Fruit fly (Drosophila melanogaster) whole organism, larva: ENCODE data around the gene CG1463.

Experiments
- noc ChIP-seq: fragments of 200-800 bp; sonication (Bioruptor generic); optimal IDR thresholded peaks from 3 replicates; lab custom pipeline; 2019; ENCODE audit warnings: missing biosample characterization, mild to moderate bottlenecking, missing genetic modification characterization, moderate library complexity

CG1463 gene

DNA sequence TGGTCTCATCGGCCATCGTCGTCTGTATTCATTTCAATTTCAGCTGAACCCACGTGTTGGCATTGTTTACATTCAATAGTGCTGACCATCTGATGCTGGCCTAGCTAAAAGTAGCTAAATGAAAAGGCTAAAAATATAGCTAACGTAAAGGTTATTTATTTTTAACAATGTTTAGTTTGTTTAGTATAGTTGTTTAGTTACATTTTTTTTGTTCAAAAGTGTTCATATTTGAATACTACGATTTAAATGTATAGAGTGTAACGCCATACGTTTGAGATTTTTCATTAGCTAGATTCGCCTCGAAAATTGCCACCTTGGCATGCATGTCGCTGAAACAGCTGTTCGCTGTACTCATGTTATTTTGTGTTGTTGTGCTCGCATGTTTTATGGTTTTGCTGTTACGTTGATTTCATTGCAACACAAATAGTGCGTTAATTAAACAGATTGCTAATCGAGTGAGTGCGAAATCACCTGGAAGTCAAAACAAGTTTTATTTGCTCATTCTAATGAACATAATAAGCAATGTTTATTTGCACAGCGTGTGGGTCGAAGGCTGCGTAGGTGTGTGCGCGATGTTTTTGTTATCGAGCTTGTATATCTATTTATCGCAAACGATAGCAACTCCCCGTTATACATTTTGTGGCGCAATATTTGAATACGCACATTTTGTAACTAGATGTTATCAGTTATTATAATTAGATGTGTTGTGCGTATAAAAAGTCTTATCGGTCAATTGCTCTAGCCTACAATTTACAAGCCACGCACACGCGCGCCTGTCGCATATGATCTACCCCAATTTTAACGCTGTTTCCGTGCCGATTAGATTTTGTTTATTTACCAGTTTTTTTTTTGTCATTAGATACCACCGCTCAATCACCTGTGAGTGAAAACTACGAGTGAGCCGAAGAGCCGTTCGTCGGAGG lies at the start of gene CG1463, which contains the start of gene Fpgs1:
Gene CG1463 (minus strand): TSS at position 132 of the 923 bp plus-strand sequence.
Gene Fpgs1 (plus strand): TSS at position 332 of the 923 bp plus-strand sequence.
- no peak for TF ChIP-seq noc (tag; lab: Kevin White, UChicago)

DNA sequence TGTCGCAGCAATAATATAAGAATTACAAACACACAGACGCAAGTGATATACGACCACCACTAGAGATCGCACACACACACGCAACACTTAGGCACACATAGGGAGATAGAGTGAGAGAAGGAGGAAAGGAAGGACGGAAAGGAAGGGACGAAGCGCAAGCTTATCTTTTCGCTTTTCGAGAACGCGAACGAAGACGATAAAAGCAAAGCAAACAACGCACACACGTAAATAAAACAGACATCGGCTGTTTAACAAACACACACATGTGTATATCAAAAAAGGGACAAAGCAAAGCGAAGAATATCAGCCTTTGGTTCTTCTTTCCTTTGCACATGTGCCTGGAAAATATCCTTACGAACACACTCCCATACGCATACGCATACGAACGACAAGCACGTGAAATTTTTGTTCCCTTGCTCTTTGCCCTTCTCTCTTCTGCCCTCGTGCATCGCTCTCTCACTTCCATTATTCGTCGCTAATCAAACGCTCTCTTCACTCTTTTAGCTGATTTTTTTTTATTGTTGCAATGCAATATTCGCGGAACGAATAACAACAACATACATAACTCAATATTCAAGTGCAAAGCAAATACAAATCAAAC lies 48.7 kb upstream of the CG1463 start:
- peak; percentile 29 for TF ChIP-seq noc (tag; lab: Kevin White, UChicago)

DNA sequence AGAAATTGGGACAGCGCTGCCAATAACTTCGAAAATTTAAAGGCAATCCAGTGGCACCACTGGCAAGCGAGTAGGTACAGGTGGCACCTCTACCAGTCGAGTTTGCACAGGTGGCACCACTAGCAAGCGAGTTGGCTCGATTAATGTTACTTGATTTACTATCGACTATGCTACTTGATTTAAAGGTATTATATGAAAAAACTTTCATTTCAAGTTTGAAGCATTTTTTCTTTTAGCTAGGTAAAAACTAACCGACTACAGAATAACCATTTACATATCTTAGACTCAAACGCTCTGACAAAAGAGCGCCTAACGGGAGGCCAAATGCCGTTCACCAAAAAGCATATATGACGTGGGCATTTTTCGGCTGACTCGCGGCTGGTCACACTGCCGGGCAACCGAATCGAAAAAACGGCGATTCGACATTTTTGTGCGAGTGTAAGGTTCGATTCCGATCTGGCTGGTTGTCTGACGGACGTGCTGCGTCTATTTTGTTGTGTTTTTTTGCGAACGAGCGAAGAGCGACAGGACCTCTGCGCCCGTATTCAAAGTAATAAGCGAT lies 47.6 kb upstream of the CG1463 start, which contains the start of gene Tis11:
Gene Tis11 (plus strand): TSS at position 417 of the 562 bp plus-strand sequence.
- TF ChIP-seq noc (tag; lab: Kevin White, UChicago) = peak; percentile 4

DNA sequence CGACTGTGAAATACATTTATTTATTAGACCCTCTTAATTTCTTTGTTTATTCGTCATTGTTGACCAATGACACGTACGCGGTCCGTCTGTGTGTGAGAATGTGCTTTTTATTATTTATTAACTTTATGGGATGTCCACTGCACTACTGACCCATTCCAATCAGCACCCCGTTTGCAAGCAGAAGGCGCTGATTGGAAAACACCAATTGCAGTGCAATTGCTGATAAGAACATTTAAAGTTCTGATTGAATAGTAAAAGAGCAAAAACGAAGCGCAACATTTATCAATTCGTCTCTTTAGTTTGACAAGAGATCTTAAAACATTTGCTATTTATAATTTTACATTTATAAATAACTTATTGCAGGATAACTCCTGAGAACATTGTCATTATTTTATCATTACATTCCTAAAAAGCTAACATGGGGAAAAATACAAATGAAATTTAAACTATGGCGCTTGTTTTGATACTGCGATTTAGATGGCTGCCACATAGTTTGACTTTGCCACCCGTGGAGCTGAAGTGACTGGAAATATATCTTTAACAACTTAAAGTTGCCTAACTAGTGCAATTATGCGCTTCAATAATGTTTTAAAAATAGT lies 47.0 kb upstream of the CG1463 start:
- no peak for TF ChIP-seq noc (tag; lab: Kevin White, UChicago)

DNA sequence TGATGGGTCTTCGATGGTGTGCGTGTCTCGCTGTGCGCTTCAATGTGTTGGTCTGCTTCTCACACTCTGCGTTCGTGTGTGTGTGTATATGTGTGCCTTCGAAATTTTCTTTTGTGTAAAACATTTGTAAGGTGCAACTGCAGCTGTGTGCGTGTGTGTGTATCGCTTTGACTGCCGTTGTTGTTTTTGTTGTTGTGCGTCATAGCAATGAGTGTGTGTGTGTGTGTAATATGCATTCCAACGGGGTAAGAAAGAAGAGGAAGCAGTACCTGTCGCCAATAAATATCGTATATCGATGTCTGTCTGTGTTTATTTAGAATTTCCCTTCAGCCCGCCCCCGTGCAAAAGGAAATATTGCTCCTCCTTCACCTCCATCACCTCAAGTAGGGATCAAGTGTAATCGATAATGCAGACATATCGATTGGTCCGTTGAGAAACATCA lies 42.8 kb upstream of the CG1463 start:
- TF ChIP-seq noc (tag; lab: Kevin White, UChicago) = peak; percentile 14

DNA sequence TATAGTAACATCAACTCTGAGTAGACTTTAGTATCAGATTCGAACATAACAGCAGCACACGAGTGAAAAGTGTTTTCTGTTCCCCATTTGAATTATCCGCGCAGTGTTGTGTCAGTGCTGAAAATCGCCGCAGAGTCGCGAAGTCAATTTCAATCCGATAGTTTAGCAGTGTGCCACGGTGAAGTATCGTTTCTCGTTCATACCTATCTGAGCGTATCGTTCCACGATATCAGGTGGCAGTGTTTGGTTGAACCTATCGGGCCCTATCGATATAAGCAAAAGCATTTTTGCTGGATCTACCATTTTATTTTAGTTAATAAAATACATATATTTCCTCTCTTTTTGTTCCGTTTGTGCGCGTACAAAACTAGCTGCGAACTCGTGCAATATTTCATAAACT lies 42.1 kb upstream of the CG1463 start, which contains the start of gene CkIalpha:
Gene CkIalpha (plus strand): TSS at position 53 of the 400 bp plus-strand sequence.
- no peak for TF ChIP-seq noc (tag; lab: Kevin White, UChicago)

DNA sequence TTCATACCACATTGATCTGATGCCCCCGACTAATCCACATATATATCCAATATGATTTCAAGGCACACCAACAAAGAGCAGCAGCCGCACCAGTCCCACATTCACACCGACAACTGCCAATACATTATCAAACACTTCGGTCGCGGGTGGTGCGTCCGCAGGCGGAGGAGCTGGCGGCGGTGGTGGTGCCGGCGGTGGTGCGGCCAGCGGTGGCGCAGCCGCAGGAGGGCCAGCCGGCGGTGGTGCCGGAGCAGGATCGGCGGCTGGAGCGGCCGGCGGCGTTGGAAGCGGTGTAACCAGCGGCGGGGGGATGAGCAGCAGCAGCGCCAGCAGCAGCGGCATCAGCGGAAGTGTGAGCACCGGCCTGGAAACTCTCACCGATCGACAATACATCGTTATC lies 40.1 kb upstream of the CG1463 start:
- TF ChIP-seq noc (tag; lab: Kevin White, UChicago) = no peak

DNA sequence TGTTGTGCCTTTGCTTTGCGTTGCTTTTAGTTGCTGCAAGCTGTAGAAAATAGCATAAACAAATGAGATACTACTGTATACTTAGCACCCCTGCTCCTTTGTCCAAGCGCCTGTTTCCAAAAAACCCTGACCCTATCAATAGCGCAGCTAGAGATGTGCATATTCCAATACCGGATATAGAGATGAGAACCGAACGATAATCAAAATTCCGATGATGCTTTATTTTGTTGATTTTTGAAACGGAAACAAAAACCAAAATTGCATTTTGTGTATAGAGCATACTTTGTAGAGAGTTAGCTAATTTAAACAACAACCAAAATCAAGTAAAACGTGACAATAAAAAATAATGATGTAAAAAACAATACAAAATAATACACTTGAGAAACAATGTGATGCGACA lies 33.9 kb upstream of the CG1463 start:
- no peak for TF ChIP-seq noc (tag; lab: Kevin White, UChicago)

DNA sequence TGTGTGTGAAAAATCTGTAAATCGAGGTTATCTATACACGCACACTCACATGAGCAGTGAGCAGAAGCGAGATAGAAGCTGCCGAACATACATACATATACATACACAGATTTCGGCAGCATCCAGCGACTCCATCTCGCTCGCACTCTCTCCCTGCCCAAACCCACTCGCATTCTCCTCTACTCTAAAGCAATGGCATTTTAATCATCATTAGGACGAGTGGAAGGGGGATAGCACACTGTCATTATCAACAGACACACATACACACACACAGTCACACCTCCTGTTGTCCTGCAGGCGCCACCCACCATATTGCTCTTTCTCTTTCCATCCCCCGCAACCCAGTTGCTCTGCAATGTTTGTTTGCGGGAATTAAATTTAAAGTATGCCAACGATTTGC lies 22.5 kb upstream of the CG1463 start:
- no peak for TF ChIP-seq noc (tag; lab: Kevin White, UChicago)

DNA sequence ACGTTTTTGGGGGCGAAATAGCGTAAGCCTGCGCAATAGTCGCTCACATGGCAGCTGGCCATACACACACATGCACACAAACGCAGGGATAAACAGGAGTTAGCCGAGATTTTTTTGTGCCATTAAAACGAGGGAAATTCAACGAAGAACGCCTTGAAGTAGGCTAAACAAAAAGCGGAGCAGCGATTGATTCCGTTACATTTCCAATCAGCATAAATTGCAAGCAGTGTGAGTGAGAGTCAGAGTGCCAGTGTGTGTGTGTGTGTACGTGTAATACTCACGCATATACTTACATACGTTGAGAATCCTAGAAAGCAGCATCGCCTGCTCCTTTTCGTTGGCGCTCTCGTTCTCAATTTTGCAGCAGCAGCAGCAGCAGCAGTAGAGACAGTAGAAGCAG lies 21.7 kb upstream of the CG1463 start:
- no peak for TF ChIP-seq noc (tag; lab: Kevin White, UChicago)

DNA sequence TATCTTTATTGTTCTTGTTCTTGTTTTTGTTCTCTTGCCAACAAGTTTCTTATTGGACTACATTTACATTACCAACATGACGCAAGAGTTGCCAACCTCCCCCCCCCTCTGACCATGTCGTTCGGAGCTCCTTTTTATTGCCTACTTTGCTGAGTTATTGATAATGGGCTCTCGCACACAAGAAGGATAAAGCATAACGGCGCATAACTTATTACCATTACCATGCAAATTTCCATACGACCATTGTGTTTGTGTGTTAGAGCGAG lies 20.6 kb upstream of the CG1463 start:
- TF ChIP-seq noc (tag; lab: Kevin White, UChicago) = no peak

DNA sequence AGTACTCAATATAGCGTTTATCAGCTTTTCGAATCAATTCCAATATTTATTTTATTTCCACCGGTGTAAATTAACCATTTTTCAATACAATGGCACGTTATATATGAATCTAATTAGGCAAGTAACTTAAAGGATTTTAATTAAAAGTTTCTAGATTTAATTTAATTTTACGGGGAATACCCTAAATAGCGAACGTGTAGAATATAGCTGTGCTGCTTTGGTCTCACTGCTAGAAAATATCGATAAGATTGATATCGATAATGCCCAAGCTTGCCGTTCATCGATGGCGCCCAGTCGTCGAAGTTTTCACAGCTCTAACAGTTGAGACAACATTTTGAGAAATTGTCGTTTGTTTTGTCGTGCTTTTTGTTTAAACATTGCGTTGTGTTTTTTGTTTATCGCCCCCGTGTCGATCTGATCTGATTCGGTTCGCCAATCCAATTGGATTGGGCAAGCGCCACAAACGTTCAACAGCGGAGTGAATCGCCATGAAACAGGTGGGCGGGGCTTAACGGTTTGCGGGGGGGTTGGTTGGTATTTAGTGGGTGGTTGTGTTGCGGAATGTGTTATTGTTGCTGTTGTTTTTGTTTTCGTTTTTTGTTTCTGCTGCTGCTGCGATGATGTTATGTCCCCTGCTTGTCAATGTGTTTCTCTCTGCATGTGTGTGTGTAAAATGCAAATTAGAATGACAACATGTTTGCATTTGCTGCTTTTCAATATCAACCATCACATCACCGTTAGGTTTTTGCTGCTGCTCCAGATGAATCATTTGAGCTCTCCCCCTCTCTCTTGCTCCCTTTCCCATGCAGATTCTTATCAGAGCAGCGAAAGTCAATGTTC lies 20.1 kb upstream of the CG1463 start, which contains the start of gene Tomosyn:
Gene Tomosyn (plus strand): TSS at position 289 of the 840 bp plus-strand sequence.
- TF ChIP-seq noc (tag; lab: Kevin White, UChicago) = peak; percentile 47

DNA sequence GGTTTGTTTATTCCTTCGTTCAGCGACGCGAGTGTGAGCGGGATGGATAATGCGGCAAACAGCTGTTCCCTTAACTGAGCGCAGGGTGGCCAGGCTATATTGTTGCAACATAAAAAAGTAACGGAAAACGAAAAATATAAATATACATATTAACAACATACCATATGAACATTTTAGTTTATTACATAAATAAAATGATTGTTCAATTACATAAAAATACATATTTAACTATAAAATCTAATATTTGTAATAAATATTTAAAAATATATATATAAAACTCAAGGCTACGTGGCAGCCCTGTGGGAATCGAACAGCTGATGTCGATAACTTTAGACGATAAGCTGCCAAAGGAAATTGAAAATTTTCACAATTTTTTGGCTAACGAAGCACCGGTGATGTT lies 18.1 kb upstream of the CG1463 start, which contains the start of the genes Aven and CG2540:
Gene Aven (minus strand): TSS at position 77 of the 400 bp plus-strand sequence.
Gene CG2540 (plus strand): TSS at position 315 of the 400 bp plus-strand sequence.
- peak; percentile 89 for TF ChIP-seq noc (tag; lab: Kevin White, UChicago)

DNA sequence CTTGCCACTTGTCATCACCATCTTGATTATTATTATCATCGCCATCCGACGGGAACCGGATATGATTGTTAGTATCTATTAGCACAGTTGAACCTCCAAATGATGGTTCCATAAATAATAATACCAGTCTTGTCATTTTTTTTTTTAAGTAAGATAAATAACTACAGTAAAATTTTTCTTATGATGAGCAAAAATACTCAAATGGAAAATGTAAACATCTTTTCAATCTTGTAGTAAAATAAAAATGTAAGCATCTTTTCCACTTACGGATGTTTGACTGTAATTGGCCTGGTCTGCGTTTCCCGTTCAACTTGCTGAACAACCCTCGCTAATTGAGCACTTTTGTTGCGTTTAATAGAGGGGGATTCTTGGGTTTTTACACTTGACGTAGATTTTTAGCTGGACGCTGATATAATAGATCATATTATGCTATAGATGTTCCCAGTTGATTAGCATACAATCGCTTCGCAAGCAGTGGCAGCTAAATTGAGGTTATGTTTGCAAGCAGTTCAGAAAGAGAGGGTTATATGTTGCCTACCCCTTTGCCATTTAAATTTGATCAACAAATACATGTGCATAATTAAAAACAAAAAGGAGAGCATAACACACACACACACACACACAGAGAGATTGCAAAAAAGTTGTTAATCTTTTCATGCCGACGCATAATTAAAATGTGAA lies 14.3 kb upstream of the CG1463 start:
- TF ChIP-seq noc (tag; lab: Kevin White, UChicago) = no peak
